Fruit fly (Drosophila melanogaster) whole organism, prepupa: Measurements from ENCODE around the gene Trf5.
A peak's percentile ranks its signal among the peaks of the same experiment; 100 is the strongest.

Experiments used
- CG11294 ChIP-seq: fragments of 200-800 bp; sonication (Bioruptor generic); IDR thresholded peaks from 2 replicates; pipeline ENCODE4 v1.3.6; 2022; ENCODE audit warnings: missing biosample characterization, missing genetic modification characterization
- CG3032 ChIP-seq: fragments of 200-800 bp; optimal IDR thresholded peaks from 2 replicates; lab custom pipeline; 2019; ENCODE audit warnings: missing biosample characterization, mild to moderate bottlenecking, missing genetic modification characterization, moderate library complexity
- CG31627 ChIP-seq: fragments of 200-800 bp; sonication (Bioruptor generic); optimal IDR thresholded peaks from 3 replicates; lab custom pipeline; 2016; ENCODE audit warnings: missing biosample characterization, missing genetic modification characterization
- CG32006 ChIP-seq: fragments of 200-800 bp; sonication (Bioruptor generic); optimal IDR thresholded peaks from 3 replicates; lab custom pipeline; 2017; ENCODE audit warnings: missing biosample characterization, mild to moderate bottlenecking, missing genetic modification characterization
- CG3919 ChIP-seq: fragments of 200-800 bp; sonication (Bioruptor generic); optimal IDR thresholded peaks from 3 replicates; lab custom pipeline; 2016; ENCODE audit warnings: missing biosample characterization, missing genetic modification characterization
- CG6163 ChIP-seq: fragments of 200-800 bp; sonication (Bioruptor generic); IDR thresholded peaks from 3 replicates; pipeline ENCODE4 v1.3.6; 2022; ENCODE audit warnings: missing biosample characterization, missing genetic modification characterization
- CG6276 ChIP-seq: fragments of 200-800 bp; sonication (Bioruptor generic); optimal IDR thresholded peaks from 2 replicates; lab custom pipeline; 2017; ENCODE audit warnings: missing biosample characterization, mild to moderate bottlenecking, missing genetic modification characterization
- CG6792 ChIP-seq: fragments of 200-800 bp; sonication (Bioruptor generic); optimal IDR thresholded peaks from 3 replicates; lab custom pipeline; 2016; ENCODE audit warnings: missing biosample characterization, missing genetic modification characterization
- CG6808 ChIP-seq: fragments of 200-800 bp; sonication (Bioruptor generic); optimal IDR thresholded peaks from 3 replicates; lab custom pipeline; 2017; ENCODE audit warnings: missing biosample characterization, missing genetic modification characterization, mild to moderate bottlenecking, moderate library complexity, missing genetic modification reagents
- CG6854 ChIP-seq: fragments of 200-800 bp; sonication (Bioruptor generic); optimal IDR thresholded peaks from 2 replicates; lab custom pipeline; 2017; ENCODE audit warnings: missing biosample characterization, mild to moderate bottlenecking, missing genetic modification characterization
- CG7368 ChIP-seq: fragments of 200-800 bp; sonication (Bioruptor generic); optimal IDR thresholded peaks from 3 replicates; lab custom pipeline; 2016; ENCODE audit warnings: missing biosample characterization, missing genetic modification characterization
- CG8119 ChIP-seq: fragments of 200-800 bp; sonication (Bioruptor generic); IDR thresholded peaks from 3 replicates; pipeline ENCODE4 v1.3.6; 2022; ENCODE audit warnings: missing biosample characterization, missing genetic modification characterization
- CG8319 ChIP-seq: fragments of 200-800 bp; sonication (Bioruptor generic); optimal IDR thresholded peaks from 3 replicates; lab custom pipeline; 2016; ENCODE audit warnings: missing biosample characterization, missing genetic modification characterization
- CG8632 ChIP-seq: fragments of 200-800 bp; sonication (Bioruptor generic); optimal IDR thresholded peaks from 3 replicates; lab custom pipeline; 2016; ENCODE audit warnings: missing biosample characterization, missing genetic modification characterization
- CG9139 ChIP-seq: fragments of 200-800 bp; sonication (Bioruptor generic); optimal IDR thresholded peaks from 3 replicates; lab custom pipeline; 2017; ENCODE audit warnings: missing biosample characterization, mild to moderate bottlenecking, missing genetic modification characterization
- Eip78C ChIP-seq: fragments of 200-800 bp; sonication (Bioruptor generic); peaks from one replicate; lab custom pipeline; 2016; ENCODE audit warnings: missing biosample characterization, missing genetic modification characterization
- Eip93F ChIP-seq: fragments of 200-800 bp; sonication (Bioruptor generic); optimal IDR thresholded peaks from 2 replicates; lab custom pipeline; 2016; ENCODE audit warnings: missing biosample characterization, mild to moderate bottlenecking, missing genetic modification characterization
- Hr38 ChIP-seq: sonication (Bioruptor generic); optimal IDR thresholded peaks from 2 replicates; lab custom pipeline; 2016; ENCODE audit warnings: missing biosample characterization, missing genetic modification characterization
- Hr4 ChIP-seq: fragments of 200-800 bp; sonication (Bioruptor generic); optimal IDR thresholded peaks from 3 replicates; lab custom pipeline; 2016; ENCODE audit warnings: missing biosample characterization, missing genetic modification characterization
- Lpt ChIP-seq: fragments of 200-800 bp; sonication (Bioruptor generic); optimal IDR thresholded peaks from 3 replicates; lab custom pipeline; 2016; ENCODE audit warnings: missing biosample characterization, missing genetic modification characterization
- Met ChIP-seq: fragments of 200-800 bp; sonication (Bioruptor generic); optimal IDR thresholded peaks from 3 replicates; lab custom pipeline; 2016; ENCODE audit warnings: missing biosample characterization, missing genetic modification characterization
- OdsH ChIP-seq: fragments of 200-800 bp; sonication (Bioruptor generic); optimal IDR thresholded peaks from 3 replicates; lab custom pipeline; 2016; ENCODE audit warnings: missing biosample characterization, missing genetic modification characterization
- Sox15 ChIP-seq: fragments of 200-800 bp; sonication (Bioruptor generic); optimal IDR thresholded peaks from 3 replicates; lab custom pipeline; 2016; ENCODE audit warnings: missing biosample characterization, missing genetic modification characterization
- achi ChIP-seq: fragments of 200-800 bp; sonication (Bioruptor generic); optimal IDR thresholded peaks from 3 replicates; lab custom pipeline; 2016; ENCODE audit warnings: missing biosample characterization, missing genetic modification characterization
- acj6 ChIP-seq: fragments of 200-800 bp; sonication (Bioruptor generic); optimal IDR thresholded peaks from 3 replicates; lab custom pipeline; 2016; ENCODE audit warnings: missing biosample characterization, missing genetic modification characterization
- dsx ChIP-seq: fragments of 200-800 bp; optimal IDR thresholded peaks from 3 replicates; lab custom pipeline; 2019; ENCODE audit warnings: missing biosample characterization, mild to moderate bottlenecking, missing genetic modification characterization, moderate library complexity; ENCODE audit not compliant: poor library complexity, severe bottlenecking
- eg ChIP-seq: fragments of 200-800 bp; sonication (Bioruptor generic); IDR thresholded peaks from 3 replicates; pipeline ENCODE4 v1.3.6; 2022; ENCODE audit warnings: missing biosample characterization, missing genetic modification characterization
- esn ChIP-seq: fragments of 200-800 bp; sonication (Bioruptor generic); optimal IDR thresholded peaks from 2 replicates; lab custom pipeline; 2016; ENCODE audit warnings: missing biosample characterization, mild to moderate bottlenecking, missing genetic modification characterization, moderate library complexity
- fkh ChIP-seq: fragments of 200-800 bp; sonication (Bioruptor generic); optimal IDR thresholded peaks from 3 replicates; lab custom pipeline; 2017; ENCODE audit warnings: missing biosample characterization, mild to moderate bottlenecking, missing genetic modification characterization, moderate library complexity
- lz ChIP-seq: fragments of 200-800 bp; sonication (Bioruptor generic); optimal IDR thresholded peaks from 3 replicates; lab custom pipeline; 2016; ENCODE audit warnings: missing biosample characterization, missing genetic modification characterization
- net ChIP-seq: fragments of 200-800 bp; sonication (Bioruptor generic); optimal IDR thresholded peaks from 3 replicates; lab custom pipeline; 2016; ENCODE audit warnings: missing biosample characterization, missing genetic modification characterization
- pdm3 ChIP-seq: fragments of 200-800 bp; sonication (Bioruptor generic); optimal IDR thresholded peaks from 3 replicates; lab custom pipeline; 2016; ENCODE audit warnings: missing biosample characterization, missing genetic modification characterization
- salr ChIP-seq, 2 experiments: fragments of 200-800 bp; sonication (Bioruptor generic); optimal IDR thresholded peaks; 3 replicates each; lab custom pipeline; 2016 to 2018; ENCODE audit warnings: missing biosample characterization in 2 of 2, missing genetic modification characterization in 2 of 2, mild to moderate bottlenecking in 1 of 2
- ss ChIP-seq, 2 experiments: fragments of 200-800 bp; sonication (Bioruptor generic); optimal IDR thresholded peaks; 2 replicates in 1 of 2; 3 replicates in 1 of 2; lab custom pipeline; 2017 to 2018; ENCODE audit warnings: mild to moderate bottlenecking in 2 of 2, missing biosample characterization in 2 of 2, missing genetic modification characterization in 2 of 2, moderate library complexity in 1 of 2
- svp ChIP-seq: fragments of 200-800 bp; sonication (Bioruptor generic); peaks from one replicate; lab custom pipeline; 2016; ENCODE audit warnings: missing biosample characterization, missing genetic modification characterization

The Trf5 gene

DNA sequence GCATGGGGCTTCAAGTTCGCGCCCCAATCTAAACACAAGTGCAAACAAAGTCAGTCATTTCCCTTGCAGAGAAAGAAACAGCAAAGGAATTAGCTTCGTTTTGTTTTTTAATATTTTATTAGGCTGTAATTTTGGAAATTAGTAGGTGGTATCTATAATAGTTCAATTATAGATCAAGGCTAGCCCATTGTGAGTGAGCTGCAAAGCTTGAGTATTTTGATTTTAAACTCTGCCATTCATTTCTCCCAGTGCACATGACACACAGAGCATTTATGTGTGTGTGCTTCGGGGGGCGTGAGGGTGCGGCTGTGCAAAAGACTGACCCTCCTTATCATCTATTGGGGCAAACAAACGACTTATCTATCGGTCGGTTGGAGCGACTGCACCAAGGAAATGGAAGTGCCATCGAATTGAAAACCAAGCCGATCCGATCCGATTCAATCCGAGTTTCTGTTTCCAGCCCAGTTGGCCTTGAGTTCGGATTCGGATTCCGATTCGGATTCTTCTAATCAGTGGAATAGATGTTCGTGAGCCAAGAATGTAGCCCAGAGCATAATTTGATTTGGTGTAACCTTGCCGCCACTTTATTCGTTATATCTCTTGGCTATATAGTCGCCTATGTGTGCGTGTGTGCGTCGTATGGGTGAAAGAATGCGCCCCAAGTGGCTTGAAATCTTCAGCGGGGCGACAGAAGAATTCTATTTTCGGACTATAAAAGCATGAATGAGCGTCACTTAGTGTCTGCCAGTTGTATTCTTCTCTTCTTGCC, 35.3 kb upstream of the Trf5 start (continued):
- TF ChIP-seq OdsH (GFP tag; lab: Kevin White, UChicago) (peak; percentile 15), Hr38 (GFP tag; lab: Kevin White, UChicago) (no peak)

DNA sequence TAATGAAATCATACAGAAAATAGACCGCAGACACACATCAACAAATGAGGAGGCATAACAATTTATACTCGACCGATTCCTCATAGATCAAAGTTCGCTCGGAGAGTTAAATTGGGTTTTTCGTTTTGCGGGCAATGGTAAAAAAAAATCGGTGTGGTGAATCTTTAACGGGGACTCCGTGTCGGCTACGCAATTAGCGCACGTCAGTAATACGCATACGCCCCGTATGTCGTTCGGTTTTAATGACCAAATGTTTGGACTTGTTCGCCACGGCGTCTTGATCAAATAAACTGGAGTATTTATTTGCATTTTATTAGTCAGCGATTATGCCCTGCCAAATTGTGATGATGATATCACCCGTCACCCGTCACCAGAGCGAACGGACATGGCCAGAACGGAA, 34.5 kb upstream of the Trf5 start:
- no peak for TF ChIP-seq CG6276 (GFP tag; lab: Kevin White, UChicago)
- TF ChIP-seq Eip78C (GFP tag; lab: Kevin White, UChicago) = peak; percentile 3
- TF ChIP-seq CG8319 (GFP tag; lab: Kevin White, UChicago) = no peak
- no peak for TF ChIP-seq pdm3 (GFP tag; lab: Kevin White, UChicago)

DNA sequence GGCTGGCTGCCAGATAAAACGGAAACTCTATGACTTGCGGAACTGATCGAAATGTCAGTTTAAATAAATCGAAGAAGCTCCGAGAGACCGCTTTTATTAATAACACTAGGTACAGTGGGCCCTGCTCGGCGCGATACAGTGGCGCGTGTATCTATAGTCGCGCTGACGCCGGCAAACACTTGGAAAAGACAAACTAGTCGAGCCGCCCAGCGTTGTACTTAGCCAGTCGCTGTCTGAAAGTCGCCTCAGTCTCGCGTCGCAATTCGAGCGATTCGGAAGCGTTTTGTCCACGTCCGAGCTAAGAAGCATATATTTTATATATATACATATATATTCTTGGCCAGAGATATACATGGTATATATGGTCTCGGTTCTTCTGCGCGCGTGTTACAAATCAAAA, 33.6 kb upstream of the Trf5 start:
- TF ChIP-seq dsx (GFP tag; lab: Kevin White, UChicago) (peak; percentile 3), Sox15 (GFP tag; lab: Kevin White, UChicago) (no peak), Lpt (GFP tag; lab: Kevin White, UChicago) (no peak), OdsH (GFP tag; lab: Kevin White, UChicago) (peak; percentile 17), CG7368 (no peak), achi (GFP tag; lab: Kevin White, UChicago) (peak; percentile 35), fkh (no peak), Hr4 (peak; percentile 44), esn (GFP tag; lab: Kevin White, UChicago) (no peak), CG32006 (GFP tag; lab: Kevin White, UChicago) (peak; percentile 54), CG6163 (GFP tag; lab: Robert Waterston, UW) (peak; percentile 66; the same call in 2 of the 3 replicates), Eip78C (GFP tag; lab: Kevin White, UChicago) (peak; percentile 28), CG11294 (peak; percentile 48; the same call in 1 of the 2 replicates), pdm3 (GFP tag; lab: Kevin White, UChicago) (peak; percentile 24), CG6276 (GFP tag; lab: Kevin White, UChicago) (no peak), CG3032 (no peak), ss (GFP tag; optimal IDR thresholded peaks at IDR 0.05; lab: Kevin White, UChicago) (peak in 1 of 2 experiments; percentile 20), acj6 (GFP tag; lab: Kevin White, UChicago) (no peak), eg (peak; percentile 57; the same call in 2 of the 3 replicates), CG6792 (GFP tag; lab: Kevin White, UChicago) (no peak), CG6854 (GFP tag; lab: Kevin White, UChicago) (no peak), Eip93F (GFP tag; lab: Kevin White, UChicago) (no peak), net (peak; percentile 17), CG3919 (GFP tag; lab: Kevin White, UChicago) (no peak), Met (GFP tag; lab: Kevin White, UChicago) (no peak), CG9139 (GFP tag; lab: Kevin White, UChicago) (no peak), CG6808 (GFP tag; lab: Kevin White, UChicago) (peak; percentile 24), CG31627 (GFP tag; lab: Kevin White, UChicago) (no peak), CG8632 (GFP tag; lab: Kevin White, UChicago) (no peak)

DNA sequence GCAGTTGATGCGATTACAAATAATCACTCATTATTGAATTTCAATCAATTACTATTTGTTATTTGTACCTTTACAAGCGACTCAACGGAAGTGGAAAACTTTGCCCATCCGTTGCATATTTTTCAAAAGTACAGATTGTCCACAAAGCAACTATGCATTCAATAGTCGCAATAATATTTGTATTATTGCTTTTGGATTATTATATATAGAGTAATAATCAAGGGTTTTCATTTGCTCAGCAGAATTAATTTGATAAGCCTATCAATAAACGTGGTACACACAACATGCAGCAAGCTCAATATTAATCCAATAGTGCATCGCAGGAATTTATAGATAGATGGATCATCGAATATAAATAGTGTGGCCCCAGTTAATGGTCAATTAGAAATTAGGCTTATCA, 32.3 kb upstream of the Trf5 start:
- TF ChIP-seq CG32006 (GFP tag; lab: Kevin White, UChicago) (peak; percentile 37), svp (peak; percentile 23), Eip78C (GFP tag; lab: Kevin White, UChicago) (peak; percentile 6), eg (no peak), Hr4 (peak; percentile 41), fkh (no peak)

DNA sequence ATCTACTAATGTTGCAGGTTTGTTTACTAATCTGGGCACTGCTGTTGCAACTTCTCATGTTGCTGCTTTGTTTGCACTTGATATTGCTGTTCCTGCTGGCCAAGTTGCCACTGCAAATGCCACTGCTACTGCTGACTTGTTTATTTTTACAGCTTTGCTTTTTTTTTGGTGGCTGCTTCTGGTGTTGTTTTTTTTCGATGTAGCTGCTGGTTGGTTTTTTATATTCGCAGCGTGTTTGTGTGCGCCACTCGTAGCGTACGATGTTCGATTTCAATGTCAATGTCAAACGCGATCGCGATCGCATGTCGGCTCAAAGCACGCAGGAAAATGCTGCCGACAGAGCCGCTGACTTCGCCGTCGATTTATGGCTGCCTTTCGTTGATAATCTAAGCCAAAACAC, 31.6 kb upstream of the Trf5 start:
- TF ChIP-seq eg (peak; percentile 46; the same call in 1 of the 3 replicates), ss (GFP tag; optimal IDR thresholded peaks at IDR 0.05; lab: Kevin White, UChicago) (peak; percentile 46 to 71), Eip78C (GFP tag; lab: Kevin White, UChicago) (peak; percentile 21), dsx (GFP tag; lab: Kevin White, UChicago) (no peak), salr (GFP tag; optimal IDR thresholded peaks at IDR 0.05; lab: Kevin White, UChicago) (no peak), CG8119 (GFP tag; lab: Robert Waterston, UW) (peak; percentile 39; the same call in 1 of the 3 replicates), CG6163 (GFP tag; lab: Robert Waterston, UW) (peak; percentile 64; the same call in 2 of the 3 replicates), CG9139 (GFP tag; lab: Kevin White, UChicago) (peak; percentile 17), lz (GFP tag; lab: Kevin White, UChicago) (no peak)
- TF ChIP-seq, all 60 proteins: peak for 6
